Worm (Caenorhabditis elegans) whole organism, early embryonic: ENCODE measurements around the gene taf-6.2.

Experiments
- aly-1 ChIP-seq: sonication (generic microtip); optimal IDR thresholded peaks from 2 replicates; lab custom pipeline; 2016; ENCODE audit warnings: missing genetic modification characterization, missing compliant biosample characterization
- ama-1 ChIP-seq: fragments of 150-350 bp; optimal IDR thresholded peaks from 2 replicates; lab custom pipeline; 2014
- ceh-36 ChIP-seq: sonication (generic microtip); optimal IDR thresholded peaks from 2 replicates; lab custom pipeline; 2016; ENCODE audit warnings: missing genetic modification characterization, inconsistent platforms, missing compliant biosample characterization
- flt-1 ChIP-seq: fragments of 200-800 bp; sonication (Bioruptor generic); IDR thresholded peaks from 2 replicates; pipeline ENCODE4 v1.3.6; 2022; ENCODE audit warnings: missing genetic modification characterization, missing compliant biosample characterization
- hmbx-1 ChIP-seq: sonication (generic microtip); optimal IDR thresholded peaks from 2 replicates; lab custom pipeline; 2016; ENCODE audit warnings: mild to moderate bottlenecking, missing genetic modification characterization, missing compliant biosample characterization
- pes-1 ChIP-seq: fragments of 200-800 bp; sonication (Bioruptor generic); IDR thresholded peaks from 2 replicates; pipeline ENCODE4 v1.3.6; 2022; ENCODE audit warnings: missing genetic modification reagents, missing genetic modification characterization, missing compliant biosample characterization
- scrt-1 ChIP-seq: fragments of 200-800 bp; sonication (Bioruptor generic); IDR thresholded peaks from 2 replicates; pipeline ENCODE4 v1.3.6; 2022; ENCODE audit warnings: missing genetic modification characterization, missing compliant biosample characterization
- sea-1 ChIP-seq: fragments of 200-800 bp; sonication (Bioruptor generic); conservative IDR thresholded peaks from 2 replicates; pipeline ENCODE4 v1.3.6; 2022; ENCODE audit warnings: missing genetic modification characterization, missing compliant biosample characterization
- tbx-11 ChIP-seq: fragments of 200-800 bp; sonication (Bioruptor generic); IDR thresholded peaks from 2 replicates; pipeline ENCODE4 v1.3.6; 2022; ENCODE audit warnings: missing genetic modification characterization, missing compliant biosample characterization
- tbx-37 ChIP-seq: fragments of 200-800 bp; sonication (Bioruptor generic); conservative IDR thresholded peaks from 2 replicates; pipeline ENCODE4 v1.3.6; 2022; ENCODE audit warnings: missing genetic modification reagents, missing genetic modification characterization, missing compliant biosample characterization
- tra-4 ChIP-seq: sonication (generic microtip); optimal IDR thresholded peaks from 2 replicates; lab custom pipeline; 2017; ENCODE audit warnings: missing genetic modification characterization, missing compliant biosample characterization

The taf-6.2 gene

DNA sequence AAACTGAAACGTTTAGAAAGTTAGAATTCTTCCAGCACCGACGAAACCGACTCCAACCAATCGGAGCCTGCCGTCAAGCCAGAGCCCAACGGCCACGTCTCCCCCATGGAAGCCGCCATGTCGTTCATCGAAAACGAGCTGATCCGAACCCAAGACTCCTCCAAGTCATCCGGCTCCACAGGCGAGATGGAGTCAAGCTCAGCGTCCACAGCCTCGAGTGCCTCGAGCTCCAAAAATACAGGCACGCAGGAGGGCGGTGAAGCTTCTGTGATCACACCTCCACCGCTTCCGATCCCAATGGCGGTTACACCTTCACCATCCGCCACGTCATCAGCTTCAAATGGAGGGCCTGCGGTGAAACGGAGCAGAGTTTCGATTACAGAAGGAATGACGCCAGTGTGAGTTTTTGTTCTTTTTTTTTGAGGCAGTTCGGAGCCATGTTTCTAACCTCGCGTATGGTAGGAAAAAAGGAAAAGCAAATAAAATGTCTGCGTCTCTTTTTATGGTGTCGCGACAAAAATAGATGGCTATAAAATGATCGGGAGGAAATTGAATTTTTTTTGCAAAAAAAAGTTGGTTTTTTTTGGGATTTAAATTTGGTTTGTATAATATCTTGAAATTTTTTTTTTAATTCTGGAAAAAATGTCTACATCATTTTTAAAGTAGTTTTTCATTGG is 56.1 kb downstream of the taf-6.2 start:
- no peak for TF ChIP-seq ama-1 (lab: Kevin White, UChicago)
- TF ChIP-seq pes-1 (GFP tag; lab: Robert Waterston, UW): no peak
- no peak for TF ChIP-seq scrt-1 (GFP tag; lab: Robert Waterston, UW)
- TF ChIP-seq hmbx-1 (tag; lab: Kevin White, UChicago): no peak
- no peak for TF ChIP-seq ceh-36 (tag; lab: Kevin White, UChicago)
- no peak for TF ChIP-seq sea-1
- no peak for TF ChIP-seq flt-1
- TF ChIP-seq tbx-11 (GFP tag; lab: Robert Waterston, UW): no peak
- TF ChIP-seq tbx-37 (GFP tag; lab: Robert Waterston, UW): no peak
- TF ChIP-seq aly-1 (tag; lab: Kevin White, UChicago): no peak
- TF ChIP-seq tra-4 (tag; lab: Kevin White, UChicago): no peak
